Worm (Caenorhabditis elegans) whole organism, late embryonic: Measurements from ENCODE around the gene skr-7.

ENCODE experiments used
- C08G9.2 ChIP-seq: sonication (generic microtip); optimal IDR thresholded peaks from 2 replicates; lab custom pipeline; 2016; ENCODE audit warnings: mild to moderate bottlenecking, missing genetic modification characterization, moderate library complexity, missing compliant biosample characterization
- K02D7.2 ChIP-seq: sonication (generic microtip); optimal IDR thresholded peaks from 2 replicates; lab custom pipeline; 2017; ENCODE audit warnings: mild to moderate bottlenecking, missing genetic modification characterization, missing compliant biosample characterization
- T23F11.4 ChIP-seq: fragments of 200-800 bp; sonication (Bioruptor generic); optimal IDR thresholded peaks from 2 replicates; lab custom pipeline; 2018; ENCODE audit warnings: mild to moderate bottlenecking, missing genetic modification characterization, missing compliant biosample characterization
- Y22D7AL.16 ChIP-seq: sonication (generic microtip); optimal IDR thresholded peaks from 2 replicates; lab custom pipeline; 2016; ENCODE audit warnings: missing genetic modification characterization, missing compliant biosample characterization
- ama-1 ChIP-seq: fragments of 150-350 bp; optimal IDR thresholded peaks from 2 replicates; lab custom pipeline; 2014
- ceh-14 ChIP-seq: sonication (generic microtip); optimal IDR thresholded peaks from 2 replicates; lab custom pipeline; 2016; ENCODE audit warnings: missing genotype, missing genetic modification characterization, missing compliant biosample characterization
- ceh-19 ChIP-seq: fragments of 200-800 bp; sonication (Bioruptor generic); optimal IDR thresholded peaks from 2 replicates; lab custom pipeline; 2018; ENCODE audit warnings: mild to moderate bottlenecking, missing genetic modification characterization, missing compliant biosample characterization
- ceh-22 ChIP-seq: sonication (generic microtip); optimal IDR thresholded peaks from 2 replicates; lab custom pipeline; 2017; ENCODE audit warnings: missing biosample characterization, missing genetic modification characterization
- ceh-24 ChIP-seq: sonication (generic microtip); optimal IDR thresholded peaks from 2 replicates; lab custom pipeline; 2016; ENCODE audit warnings: mild to moderate bottlenecking, missing genetic modification characterization, missing compliant biosample characterization
- ceh-30 ChIP-seq: fragments of 150-350 bp; optimal IDR thresholded peaks from 2 replicates; lab custom pipeline; 2014; ENCODE audit warnings: missing biosample characterization, missing genetic modification characterization
- ceh-48 ChIP-seq: sonication (generic microtip); optimal IDR thresholded peaks from 2 replicates; lab custom pipeline; 2016; ENCODE audit warnings: missing genetic modification characterization, inconsistent platforms, missing compliant biosample characterization
- dve-1 ChIP-seq: sonication (generic microtip); optimal IDR thresholded peaks from 2 replicates; lab custom pipeline; 2017; ENCODE audit warnings: antibody characterized with exemption, mild to moderate bottlenecking, missing genetic modification characterization, missing compliant biosample characterization
- fkh-6 ChIP-seq: sonication (generic microtip); optimal IDR thresholded peaks from 2 replicates; lab custom pipeline; 2016; ENCODE audit warnings: missing genetic modification characterization, missing compliant biosample characterization
- hlh-8 ChIP-seq: sonication (generic microtip); optimal IDR thresholded peaks from 2 replicates; lab custom pipeline; 2016; ENCODE audit warnings: missing genotype, missing genetic modification characterization, missing compliant biosample characterization
- madf-2 ChIP-seq: sonication (generic microtip); optimal IDR thresholded peaks from 2 replicates; lab custom pipeline; 2017; ENCODE audit warnings: missing genetic modification characterization, missing compliant biosample characterization
- mec-3 ChIP-seq: sonication (generic microtip); optimal IDR thresholded peaks from 2 replicates; lab custom pipeline; 2016; ENCODE audit warnings: borderline replicate concordance, missing genetic modification characterization, missing compliant biosample characterization
- nfya-1 ChIP-seq: sonication (generic microtip); optimal IDR thresholded peaks from 2 replicates; lab custom pipeline; 2017; ENCODE audit warnings: missing genetic modification characterization, mild to moderate bottlenecking, missing compliant biosample characterization, antibody characterized with exemption, moderate library complexity
- nhr-11 ChIP-seq: fragments of 150-350 bp; optimal IDR thresholded peaks from 2 replicates; lab custom pipeline; 2014; ENCODE audit warnings: missing biosample characterization, missing genetic modification characterization
- nhr-232 ChIP-seq: sonication (generic microtip); optimal IDR thresholded peaks from 2 replicates; lab custom pipeline; 2016; ENCODE audit warnings: missing genetic modification characterization, missing compliant biosample characterization
- npax-4 ChIP-seq: sonication (generic microtip); optimal IDR thresholded peaks from 2 replicates; lab custom pipeline; 2016; ENCODE audit warnings: missing genetic modification characterization, missing compliant biosample characterization
- odd-2 ChIP-seq: sonication (generic microtip); optimal IDR thresholded peaks from 2 replicates; lab custom pipeline; 2017; ENCODE audit warnings: antibody characterized with exemption, mild to moderate bottlenecking, missing genetic modification characterization, missing compliant biosample characterization
- pat-9 ChIP-seq: fragments of 200-800 bp; sonication (Bioruptor generic); optimal IDR thresholded peaks from 2 replicates; lab custom pipeline; 2018; ENCODE audit warnings: mild to moderate bottlenecking, missing genetic modification characterization, moderate library complexity, missing compliant biosample characterization
- pqm-1 ChIP-seq: sonication (generic microtip); optimal IDR thresholded peaks from 2 replicates; lab custom pipeline; 2016; ENCODE audit warnings: missing genetic modification characterization, missing compliant biosample characterization
- sdc-2 ChIP-seq: sonication (generic microtip); optimal IDR thresholded peaks from 2 replicates; lab custom pipeline; 2016; ENCODE audit warnings: missing genotype, missing genetic modification characterization, missing compliant biosample characterization
- syd-9 ChIP-seq: sonication (generic microtip); optimal IDR thresholded peaks from 2 replicates; lab custom pipeline; 2016; ENCODE audit warnings: mild to moderate bottlenecking, missing genetic modification characterization, moderate library complexity, missing compliant biosample characterization
- tbx-2 ChIP-seq: sonication (generic microtip); optimal IDR thresholded peaks from 2 replicates; lab custom pipeline; 2016; ENCODE audit warnings: missing genetic modification characterization, missing compliant biosample characterization
- tbx-7 ChIP-seq: sonication (generic microtip); optimal IDR thresholded peaks from 2 replicates; lab custom pipeline; 2016; ENCODE audit warnings: missing genotype, missing genetic modification characterization, missing compliant biosample characterization
- unc-3 ChIP-seq, 2 experiments: fragments of 200-800 bp in 1 of 2; sonication (Bioruptor generic) in 1 of 2; sonication (generic microtip) in 1 of 2; conservative IDR thresholded peaks in 1 of 2; optimal IDR thresholded peaks in 1 of 2; 2 replicates each; pipeline versions ENCODE4 v1.3.6 to Lab custom; 2016 to 2022; ENCODE audit warnings: missing compliant biosample characterization in 2 of 2, missing genetic modification characterization in 2 of 2, missing genetic modification reagents in 1 of 2
- unc-55 ChIP-seq: sonication (generic microtip); optimal IDR thresholded peaks from 2 replicates; lab custom pipeline; 2017; ENCODE audit warnings: missing biosample characterization, missing genetic modification reagents, missing genetic modification characterization
- unc-86 ChIP-seq: sonication (generic microtip); optimal IDR thresholded peaks from 2 replicates; lab custom pipeline; 2016; ENCODE audit warnings: missing genetic modification characterization, missing compliant biosample characterization
- zip-5 ChIP-seq: sonication (generic microtip); optimal IDR thresholded peaks from 2 replicates; lab custom pipeline; 2016; ENCODE audit warnings: missing genetic modification characterization, missing compliant biosample characterization

skr-7 gene

DNA sequence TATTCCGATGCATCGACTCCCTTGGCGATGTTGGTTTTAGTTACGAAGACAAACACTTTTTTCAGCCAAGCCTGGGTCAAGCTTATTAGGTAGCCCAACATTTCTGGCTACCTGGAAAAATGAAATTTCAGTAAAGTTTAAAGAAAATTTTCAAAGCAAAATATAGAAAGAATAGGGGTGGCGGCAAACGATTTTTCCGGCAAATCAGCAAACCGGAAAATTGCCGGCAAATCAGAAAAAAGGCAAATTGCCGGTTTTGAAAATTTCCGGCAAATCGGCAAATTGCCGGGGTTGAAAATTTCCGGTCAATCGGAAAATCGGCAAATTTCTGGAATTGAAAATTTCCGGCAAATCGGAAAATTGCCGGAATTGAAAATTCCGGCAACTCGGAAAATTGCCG, 44.6 kb upstream of the skr-7 start, which contains the start of gene F32D1.8:
F32D1.8 (minus strand) TSS at position 101 of the 400 bp plus-strand sequence.
- TF ChIP-seq unc-3 (GFP tag; conservative IDR thresholded peaks at IDR 0.05; lab: Robert Waterston, UW) = no peak
- no peak for TF ChIP-seq unc-3 (tag; optimal IDR thresholded peaks at IDR 0.05; lab: Kevin White, UChicago)

DNA sequence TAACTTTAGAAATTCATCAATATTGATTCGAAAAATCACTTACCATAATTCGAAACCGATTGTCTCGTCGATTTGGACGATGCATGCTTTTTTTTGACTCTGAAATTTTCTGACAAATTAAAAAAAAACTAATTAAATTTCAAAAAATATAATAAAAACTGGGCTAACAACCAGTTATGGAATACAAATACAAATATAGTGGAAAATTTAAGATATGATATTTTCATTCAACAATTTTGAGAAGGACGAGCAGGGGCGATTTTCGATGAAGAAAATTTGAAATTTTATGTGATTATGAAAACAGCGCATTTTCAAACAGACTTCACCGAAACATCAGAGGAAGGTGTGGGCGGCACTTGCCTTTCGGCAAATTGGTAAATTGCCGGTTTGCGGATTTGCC, 39.9 kb upstream of the skr-7 start, which contains the start of gene F13A2.1:
F13A2.1 (minus strand) TSS at position 101 of the 400 bp plus-strand sequence.
- no peak for TF ChIP-seq unc-3 (GFP tag; conservative IDR thresholded peaks at IDR 0.05; lab: Robert Waterston, UW)
- no peak for TF ChIP-seq unc-3 (tag; optimal IDR thresholded peaks at IDR 0.05; lab: Kevin White, UChicago)
- no peak for TF ChIP-seq ceh-22 (tag; lab: Kevin White, UChicago)
- TF ChIP-seq zip-5 = no peak
- no peak for TF ChIP-seq ama-1 (lab: Kevin White, UChicago)
- no peak for TF ChIP-seq T23F11.4 (GFP tag; lab: Kevin White, UChicago)
- no peak for TF ChIP-seq tbx-2 (tag; lab: Kevin White, UChicago)
- no peak for TF ChIP-seq K02D7.2
- TF ChIP-seq syd-9 (tag; lab: Kevin White, UChicago) = no peak

DNA sequence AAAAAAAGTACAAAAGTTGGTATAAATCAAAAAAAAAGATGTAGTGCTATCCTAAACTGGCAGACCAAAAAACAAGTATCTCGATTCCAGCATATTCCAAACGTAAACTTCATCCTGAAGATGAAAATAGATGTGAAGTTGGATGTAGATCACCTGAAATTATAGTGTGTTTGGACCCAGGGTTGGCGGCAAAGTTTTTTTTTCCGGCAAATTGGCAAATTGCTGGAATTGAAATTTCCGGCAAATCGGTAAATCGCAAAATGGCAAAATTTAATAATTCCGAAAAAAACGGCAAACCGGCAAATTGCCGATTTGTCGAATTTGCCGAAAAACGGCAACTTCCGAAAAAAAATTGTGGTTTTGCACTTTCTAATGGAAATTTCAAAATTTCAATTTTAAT, 37.7 kb upstream of the skr-7 start, which contains the start of gene F13A2.2:
F13A2.2 (minus strand) TSS at position 101 of the 400 bp plus-strand sequence.
- TF ChIP-seq unc-55 = no peak
- no peak for TF ChIP-seq K02D7.2
- no peak for TF ChIP-seq pqm-1
- no peak for TF ChIP-seq hlh-8 (tag; lab: Kevin White, UChicago)

DNA sequence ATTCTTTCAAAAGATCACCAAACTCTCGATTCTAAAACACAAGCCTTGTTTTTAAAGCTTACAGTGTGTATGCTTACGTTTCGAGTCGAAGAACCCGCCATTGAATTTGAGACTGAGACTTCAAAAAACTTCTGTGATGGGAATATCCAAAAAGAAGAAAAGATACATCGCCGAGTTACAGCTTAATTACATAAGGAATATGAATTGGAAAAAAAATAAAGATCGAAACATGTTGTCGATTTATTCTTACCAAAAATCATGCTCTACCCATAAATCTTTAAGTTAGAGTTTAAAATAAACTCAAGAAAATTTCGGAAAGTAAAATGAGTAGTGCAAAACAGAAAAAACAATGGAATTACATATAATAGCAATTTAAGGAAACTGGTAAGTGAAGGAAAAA, 36.1 kb upstream of the skr-7 start, which contains the start of gene F13A2.10:
F13A2.10 (minus strand) TSS at position 101 of the 400 bp plus-strand sequence.
- no peak for TF ChIP-seq unc-86 (tag; lab: Kevin White, UChicago)
- no peak for TF ChIP-seq ceh-24 (tag; lab: Kevin White, UChicago)
- TF ChIP-seq dve-1 (tag; lab: Kevin White, UChicago) = no peak
- no peak for TF ChIP-seq T23F11.4 (GFP tag; lab: Kevin White, UChicago)
- no peak for TF ChIP-seq ceh-30
- TF ChIP-seq Y22D7AL.16 (tag; lab: Kevin White, UChicago) = no peak
- no peak for TF ChIP-seq odd-2 (tag; lab: Kevin White, UChicago)
- no peak for TF ChIP-seq madf-2 (tag; lab: Kevin White, UChicago)
- TF ChIP-seq fkh-6 (tag; lab: Kevin White, UChicago) = no peak
- no peak for TF ChIP-seq nhr-11
- no peak for TF ChIP-seq ceh-19 (GFP tag; lab: Kevin White, UChicago)
- TF ChIP-seq nhr-232 (tag; lab: Kevin White, UChicago) = no peak
- TF ChIP-seq ceh-48 = no peak

DNA sequence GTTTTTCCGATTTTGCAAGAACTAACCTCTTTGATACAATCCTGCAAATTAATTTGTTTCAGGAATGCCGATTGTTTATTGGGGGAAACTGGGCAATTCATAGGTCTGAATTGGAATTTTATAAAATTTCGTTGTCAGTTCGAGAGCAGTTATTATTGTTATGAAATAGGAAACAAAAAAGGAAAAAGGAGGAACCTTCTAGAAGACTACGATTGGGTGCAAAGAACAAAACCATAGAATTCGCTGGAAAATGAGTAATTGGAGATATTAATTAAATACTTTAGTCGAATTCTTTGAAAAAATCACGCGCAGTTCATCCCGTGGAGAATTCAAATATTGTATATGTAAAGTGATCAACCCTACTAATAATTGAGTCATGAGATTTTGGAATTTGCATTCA, 34.8 kb upstream of the skr-7 start, which contains the start of gene F13A2.9:
F13A2.9 (minus strand) TSS at position 101 of the 400 bp plus-strand sequence.
- TF ChIP-seq nfya-1 (tag; lab: Kevin White, UChicago) (no peak), ceh-48 (no peak), tbx-7 (tag; lab: Kevin White, UChicago) (no peak), pat-9 (tag; lab: Kevin White, UChicago) (no peak), mec-3 (tag; lab: Kevin White, UChicago) (no peak), C08G9.2 (tag; lab: Kevin White, UChicago) (no peak), Y22D7AL.16 (tag; lab: Kevin White, UChicago) (no peak), npax-4 (no peak), K02D7.2 (no peak)
- TF ChIP-seq, all 69 proteins: peak for 0

DNA sequence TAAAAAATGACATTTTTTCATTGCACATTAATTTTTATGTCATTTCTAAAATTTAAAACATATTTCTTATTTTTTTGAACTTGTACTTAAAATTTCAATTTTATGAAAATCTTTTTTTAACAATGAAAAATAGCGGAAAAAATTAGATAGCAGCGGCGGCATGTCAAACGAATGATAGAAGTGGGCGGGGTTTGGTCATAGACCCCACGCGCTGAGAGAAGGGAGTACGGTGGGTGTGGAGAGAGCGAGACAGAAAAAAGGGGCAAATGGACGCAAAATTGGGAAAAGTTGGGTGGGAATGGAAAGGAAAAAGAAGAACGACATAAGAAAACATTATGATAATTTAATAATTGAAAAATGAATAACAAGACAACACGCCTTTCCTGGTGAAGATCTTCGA, 34.3 kb upstream of the skr-7 start:
- TF ChIP-seq ama-1 (lab: Kevin White, UChicago) (no peak), sdc-2 (tag; lab: Kevin White, UChicago) (no peak), odd-2 (tag; lab: Kevin White, UChicago) (no peak), ceh-14 (no peak)
